Worm (Caenorhabditis elegans) whole organism, early embryonic: ENCODE results near the gene F56C4.1.

Experiments
- B0310.2 ChIP-seq: sonication (generic microtip); optimal IDR thresholded peaks from 2 replicates; lab custom pipeline; 2016; ENCODE audit warnings: mild to moderate bottlenecking, missing genetic modification characterization, missing compliant biosample characterization
- F13C5.2 ChIP-seq: sonication (generic microtip); optimal IDR thresholded peaks from 2 replicates; lab custom pipeline; 2017; ENCODE audit warnings: mild to moderate bottlenecking, missing genetic modification characterization, inconsistent platforms, missing compliant biosample characterization
- aly-1 ChIP-seq: sonication (generic microtip); optimal IDR thresholded peaks from 2 replicates; lab custom pipeline; 2016; ENCODE audit warnings: missing genetic modification characterization, missing compliant biosample characterization
- ama-1 ChIP-seq: fragments of 150-350 bp; optimal IDR thresholded peaks from 2 replicates; lab custom pipeline; 2014
- ceh-13 ChIP-seq: fragments of 200-800 bp; sonication (Bioruptor generic); optimal IDR thresholded peaks from 2 replicates; lab custom pipeline; 2018; ENCODE audit warnings: mild to moderate bottlenecking, missing genetic modification characterization, missing compliant biosample characterization
- ceh-36 ChIP-seq: sonication (generic microtip); optimal IDR thresholded peaks from 2 replicates; lab custom pipeline; 2016; ENCODE audit warnings: missing genetic modification characterization, inconsistent platforms, missing compliant biosample characterization
- ets-7 ChIP-seq: sonication (generic microtip); optimal IDR thresholded peaks from 2 replicates; lab custom pipeline; 2016; ENCODE audit warnings: missing genotype, missing genetic modification characterization, missing compliant biosample characterization
- flt-1 ChIP-seq: fragments of 200-800 bp; sonication (Bioruptor generic); IDR thresholded peaks from 2 replicates; pipeline ENCODE4 v1.3.6; 2022; ENCODE audit warnings: missing genetic modification characterization, missing compliant biosample characterization
- hmbx-1 ChIP-seq: sonication (generic microtip); optimal IDR thresholded peaks from 2 replicates; lab custom pipeline; 2016; ENCODE audit warnings: mild to moderate bottlenecking, missing genetic modification characterization, missing compliant biosample characterization
- hmg-4 ChIP-seq: fragments of 200-800 bp; sonication (Bioruptor generic); optimal IDR thresholded peaks from 2 replicates; lab custom pipeline; 2018; ENCODE audit warnings: mild to moderate bottlenecking, missing genetic modification characterization, missing compliant biosample characterization
- hnd-1 ChIP-seq: sonication (generic microtip); optimal IDR thresholded peaks from 2 replicates; lab custom pipeline; 2016; ENCODE audit warnings: missing genetic modification characterization, missing compliant biosample characterization
- pes-1 ChIP-seq: fragments of 200-800 bp; sonication (Bioruptor generic); IDR thresholded peaks from 2 replicates; pipeline ENCODE4 v1.3.6; 2022; ENCODE audit warnings: missing genetic modification reagents, missing genetic modification characterization, missing compliant biosample characterization
- scrt-1 ChIP-seq: fragments of 200-800 bp; sonication (Bioruptor generic); IDR thresholded peaks from 2 replicates; pipeline ENCODE4 v1.3.6; 2022; ENCODE audit warnings: missing genetic modification characterization, missing compliant biosample characterization
- sea-1 ChIP-seq: fragments of 200-800 bp; sonication (Bioruptor generic); conservative IDR thresholded peaks from 2 replicates; pipeline ENCODE4 v1.3.6; 2022; ENCODE audit warnings: missing genetic modification characterization, missing compliant biosample characterization
- tbx-11 ChIP-seq: fragments of 200-800 bp; sonication (Bioruptor generic); IDR thresholded peaks from 2 replicates; pipeline ENCODE4 v1.3.6; 2022; ENCODE audit warnings: missing genetic modification characterization, missing compliant biosample characterization
- tbx-37 ChIP-seq: fragments of 200-800 bp; sonication (Bioruptor generic); conservative IDR thresholded peaks from 2 replicates; pipeline ENCODE4 v1.3.6; 2022; ENCODE audit warnings: missing genetic modification reagents, missing genetic modification characterization, missing compliant biosample characterization
- tra-4 ChIP-seq: sonication (generic microtip); optimal IDR thresholded peaks from 2 replicates; lab custom pipeline; 2017; ENCODE audit warnings: missing genetic modification characterization, missing compliant biosample characterization

Gene F56C4.1

DNA sequence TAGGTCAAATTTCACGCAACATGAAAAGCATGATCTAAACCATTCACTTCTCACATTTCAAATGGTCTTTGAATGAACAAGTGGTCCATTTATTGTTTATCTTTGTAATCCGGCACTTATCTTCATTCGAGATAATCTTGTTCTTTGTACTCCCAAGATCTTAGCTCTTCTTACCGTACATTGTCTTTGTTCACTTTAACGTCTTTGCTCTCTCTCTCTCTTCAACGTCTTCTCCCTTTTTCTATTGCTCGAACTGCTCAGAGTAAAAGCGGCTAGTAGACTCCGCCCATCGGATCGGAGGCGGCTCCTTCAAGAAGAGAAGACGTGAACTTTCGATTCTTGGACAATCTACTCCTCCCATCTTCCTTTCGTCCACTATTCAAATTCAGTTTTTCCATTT, at the start of gene F56C4.1:
Gene F56C4.1 (plus strand): TSS at position 301 of the 400 bp plus-strand sequence.
- TF ChIP-seq tbx-37 (GFP tag; lab: Robert Waterston, UW), result no peak
- TF ChIP-seq flt-1 (GFP tag; lab: Robert Waterston, UW), result no peak

DNA sequence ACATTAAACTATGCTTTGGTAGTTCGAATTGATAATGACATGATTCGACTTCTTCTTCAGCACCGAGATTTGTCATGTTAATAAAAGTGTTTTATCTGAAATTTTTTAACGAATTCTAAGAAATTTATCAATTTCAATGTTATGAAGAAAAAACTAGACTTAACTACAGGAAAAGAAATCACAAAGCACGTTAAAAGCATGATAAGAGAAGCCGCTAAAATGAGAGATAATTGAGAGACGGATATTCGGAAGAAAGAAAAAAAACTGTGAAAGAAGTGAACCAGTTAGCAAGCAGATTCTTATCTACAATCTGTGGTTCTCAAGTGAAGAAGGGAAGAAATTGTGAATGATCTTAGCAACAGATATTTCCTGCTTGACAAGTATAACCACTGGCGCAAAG, 47.7 kb upstream of the F56C4.1 start, which contains the start of gene C43F9.4:
Gene C43F9.4 (minus strand): TSS at position 101 of the 400 bp plus-strand sequence.
- TF ChIP-seq pes-1 (GFP tag; lab: Robert Waterston, UW), result no peak
- no peak for TF ChIP-seq hmbx-1 (tag; lab: Kevin White, UChicago)
- TF ChIP-seq ceh-36 (tag; lab: Kevin White, UChicago), result no peak
- TF ChIP-seq hmg-4 (GFP tag; lab: Kevin White, UChicago), result no peak
- no peak for TF ChIP-seq sea-1
- TF ChIP-seq ceh-13, result no peak
- TF ChIP-seq tbx-37 (GFP tag; lab: Robert Waterston, UW), result no peak
- no peak for TF ChIP-seq ama-1 (lab: Kevin White, UChicago)
- no peak for TF ChIP-seq tbx-11 (GFP tag; lab: Robert Waterston, UW)
- TF ChIP-seq scrt-1, result no peak
- no peak for TF ChIP-seq flt-1 (GFP tag; lab: Robert Waterston, UW)

- TF ChIP-seq tbx-37 (GFP tag; lab: Robert Waterston, UW) (no peak), flt-1 (GFP tag; lab: Robert Waterston, UW) (no peak), B0310.2 (tag; lab: Kevin White, UChicago) (no peak), scrt-1 (no peak), tra-4 (tag; lab: Kevin White, UChicago) (no peak), ama-1 (lab: Kevin White, UChicago) (no peak), aly-1 (tag; lab: Kevin White, UChicago) (no peak), pes-1 (GFP tag; lab: Robert Waterston, UW) (no peak), F13C5.2 (no peak)
These were observed 46.1 kb upstream of the F56C4.1 start, which contains the start of the genes C43F9.5 and nkb-2 for ce11 chrIV:10590649-10591048. TSS of gene C43F9.5 (minus strand) at chrIV:10590749. TSS of gene nkb-2 (plus strand) at chrIV:10590925.

DNA sequence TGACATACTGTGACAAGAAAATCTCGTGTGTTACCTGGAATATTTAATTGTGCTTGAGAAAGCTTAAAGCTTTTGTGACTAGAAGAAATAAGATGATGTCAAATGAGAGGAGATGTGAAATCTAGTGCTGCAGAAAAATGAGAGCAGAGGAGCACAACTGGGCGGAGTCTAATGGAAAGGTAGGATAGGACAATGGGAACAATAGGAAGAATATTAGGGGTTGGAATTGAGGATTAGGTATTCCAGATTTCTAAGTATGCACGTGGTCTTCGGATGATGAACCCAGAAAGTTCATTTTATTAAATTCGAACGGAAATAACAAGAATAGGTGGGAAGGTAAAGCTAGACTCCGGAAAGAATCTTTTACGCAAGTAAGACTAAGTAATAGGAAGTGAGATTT, 43.2 kb upstream of the F56C4.1 start, which contains the start of gene C43F9.7:
Gene C43F9.7 (minus strand): TSS at position 101 of the 400 bp plus-strand sequence.
- TF ChIP-seq scrt-1, result no peak
- TF ChIP-seq hmg-4 (GFP tag; lab: Kevin White, UChicago), result no peak
- no peak for TF ChIP-seq B0310.2 (tag; lab: Kevin White, UChicago)
- no peak for TF ChIP-seq hnd-1
- no peak for TF ChIP-seq F13C5.2
- TF ChIP-seq ets-7 (tag; lab: Kevin White, UChicago), result no peak
- no peak for TF ChIP-seq pes-1 (GFP tag; lab: Robert Waterston, UW)
- no peak for TF ChIP-seq tra-4 (tag; lab: Kevin White, UChicago)
- TF ChIP-seq tbx-11 (GFP tag; lab: Robert Waterston, UW), result no peak
- TF ChIP-seq sea-1, result no peak
- no peak for TF ChIP-seq tbx-37 (GFP tag; lab: Robert Waterston, UW)
- no peak for TF ChIP-seq hmbx-1 (tag; lab: Kevin White, UChicago)
- no peak for TF ChIP-seq ama-1 (lab: Kevin White, UChicago)
- TF ChIP-seq ceh-13, result no peak
- TF ChIP-seq flt-1 (GFP tag; lab: Robert Waterston, UW), result no peak
- TF ChIP-seq aly-1 (tag; lab: Kevin White, UChicago), result no peak
- TF ChIP-seq ceh-36 (tag; lab: Kevin White, UChicago), result no peak

DNA sequence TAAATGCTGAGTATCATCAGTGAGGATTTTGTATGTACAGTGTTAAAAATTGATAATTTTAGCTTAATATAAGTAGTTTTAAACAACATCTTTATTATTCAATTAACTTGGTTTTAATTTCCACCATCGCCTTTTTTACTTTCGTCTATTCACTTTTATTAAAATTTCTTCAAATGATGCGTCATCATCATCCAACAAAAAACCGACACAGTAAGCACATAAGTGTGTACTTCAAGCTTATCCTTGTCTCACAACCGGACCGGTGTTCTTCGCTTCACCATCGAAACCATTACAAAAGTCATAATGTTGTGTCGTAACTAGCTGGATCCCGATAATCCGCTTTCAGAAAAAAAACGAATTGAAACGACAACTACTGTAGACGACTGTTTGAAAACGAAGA, 40.2 kb upstream of the F56C4.1 start, which contains the start of gene C43F9.11:
Gene C43F9.11 (plus strand): TSS at position 301 of the 400 bp plus-strand sequence.
- TF ChIP-seq scrt-1, result no peak
- no peak for TF ChIP-seq hmbx-1 (tag; lab: Kevin White, UChicago)

DNA sequence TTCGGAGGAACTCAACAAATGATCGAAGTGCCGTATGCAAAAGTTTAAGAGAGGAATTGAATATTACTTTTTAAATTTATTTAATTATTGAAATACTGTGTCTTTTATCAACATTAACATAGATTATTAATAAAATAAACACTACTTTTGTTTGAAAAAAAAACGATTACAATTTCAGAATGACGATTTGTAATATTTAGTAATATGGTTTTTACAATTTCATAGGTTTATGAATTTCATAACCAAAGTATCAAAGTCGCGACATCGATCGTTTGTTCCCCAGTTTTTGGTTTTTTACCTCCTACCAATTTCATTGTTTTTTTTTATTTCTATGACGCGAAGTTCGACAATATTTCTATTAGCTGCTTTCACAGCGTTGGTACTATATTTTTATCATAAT, 36.8 kb upstream of the F56C4.1 start, which contains the start of gene R09H10.1:
Gene R09H10.1 (plus strand): TSS at position 301 of the 400 bp plus-strand sequence.
- no peak for TF ChIP-seq F13C5.2
- TF ChIP-seq tbx-37 (GFP tag; lab: Robert Waterston, UW), result no peak
- TF ChIP-seq sea-1, result no peak

- no peak for TF ChIP-seq tbx-11 (GFP tag; lab: Robert Waterston, UW)
- no peak for TF ChIP-seq tra-4 (tag; lab: Kevin White, UChicago)
- TF ChIP-seq sea-1, result no peak
- no peak for TF ChIP-seq F13C5.2
- TF ChIP-seq aly-1 (tag; lab: Kevin White, UChicago), result no peak
- no peak for TF ChIP-seq hmg-4 (GFP tag; lab: Kevin White, UChicago)
- TF ChIP-seq tbx-37 (GFP tag; lab: Robert Waterston, UW), result no peak
- TF ChIP-seq ceh-13, result no peak
- no peak for TF ChIP-seq hnd-1
- no peak for TF ChIP-seq ets-7 (tag; lab: Kevin White, UChicago)
- TF ChIP-seq ama-1 (lab: Kevin White, UChicago), result no peak
- TF ChIP-seq scrt-1, result no peak
- no peak for TF ChIP-seq pes-1 (GFP tag; lab: Robert Waterston, UW)
- no peak for TF ChIP-seq flt-1 (GFP tag; lab: Robert Waterston, UW)
- no peak for TF ChIP-seq ceh-36 (tag; lab: Kevin White, UChicago)
- no peak for TF ChIP-seq B0310.2 (tag; lab: Kevin White, UChicago)
- no peak for TF ChIP-seq hmbx-1 (tag; lab: Kevin White, UChicago)
These were observed 34.1 kb upstream of the F56C4.1 start, which contains the start of gene R09H10.2 for ce11 chrIV:10602644-10603043. TSS of gene R09H10.2 (plus strand) at chrIV:10602944.

DNA sequence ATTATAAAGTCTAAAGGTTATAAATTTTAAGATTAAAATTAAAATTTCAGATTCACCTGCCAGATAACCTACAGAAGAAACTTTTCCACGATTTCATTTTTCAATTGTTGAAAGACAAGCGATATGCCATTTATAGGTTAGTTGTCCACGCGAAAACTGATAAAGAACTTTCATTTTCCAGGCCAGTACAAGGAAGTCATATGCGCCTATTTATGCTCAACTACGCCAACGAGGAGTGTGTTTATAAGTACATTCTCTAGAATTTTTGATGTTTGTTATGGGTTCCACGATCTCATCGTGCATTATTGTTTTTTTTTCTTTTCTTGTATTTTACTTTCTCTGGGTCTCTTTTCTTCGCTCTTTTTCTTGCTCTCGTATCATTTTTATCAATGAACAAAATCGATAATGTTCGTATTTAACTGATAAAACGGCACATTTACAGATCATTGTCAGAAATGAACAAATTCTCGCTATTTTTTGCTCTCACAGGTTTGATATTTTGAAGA, 30.1 kb upstream of the F56C4.1 start, which contains the start of gene R09H10.3:
Gene R09H10.3 (plus strand): TSS at position 456 of the 506 bp plus-strand sequence.
- TF ChIP-seq ceh-36 (tag; lab: Kevin White, UChicago) (no peak), F13C5.2 (no peak)
